Comparison of ENCODE assay signal across 1 worm cellular context in the genomic region with DNA sequence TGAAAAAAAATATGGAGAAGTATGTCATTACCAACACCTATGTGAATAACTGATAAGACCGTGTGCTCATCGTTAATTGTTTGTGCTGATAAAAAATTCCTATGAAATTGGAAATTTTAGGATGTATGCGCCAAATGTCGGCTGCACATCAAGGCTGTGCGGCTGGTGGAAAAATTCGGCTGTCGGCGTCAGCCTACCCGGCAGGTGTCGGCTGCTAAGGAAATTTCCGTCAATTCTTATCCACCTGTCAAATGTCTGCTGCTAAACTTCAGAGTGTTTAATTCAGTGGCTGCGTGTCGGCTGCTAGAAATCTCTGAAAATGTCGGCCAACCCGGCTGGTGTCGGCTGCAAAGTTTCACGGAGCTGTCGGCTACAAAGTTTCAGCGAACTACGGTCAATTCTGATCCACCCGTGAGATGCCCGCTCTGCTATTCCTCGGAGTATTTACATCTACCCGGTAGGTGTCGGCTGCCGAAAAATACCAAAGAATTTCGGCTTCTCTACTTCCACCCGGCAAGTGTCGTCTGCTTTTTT.
A peak's percentile ranks its signal among the peaks of the same experiment; 100 is the strongest.
TF ChIP-seq lines count a peak whose summit lies in the region.

A gene (minus strand): TSS at position 32 of the 534 bp plus-strand sequence.

TF ChIP-seq in whole organism, late embryonic, 69 proteins besides CTCF, POLR2A, EP300 and RAD21 (continued from another document):
- no peak for TF ChIP-seq ceh-2 (tag; optimal IDR thresholded peaks at IDR 0.05; lab: Kevin White, UChicago)
- TF ChIP-seq pax-1 (tag; optimal IDR thresholded peaks at IDR 0.05; lab: Kevin White, UChicago): no peak
- TF ChIP-seq tbx-2 (tag; optimal IDR thresholded peaks at IDR 0.05; lab: Kevin White, UChicago): no peak
- TF ChIP-seq unc-3 (GFP tag; conservative IDR thresholded peaks at IDR 0.05; lab: Robert Waterston, UW): no peak
- TF ChIP-seq unc-3 (tag; optimal IDR thresholded peaks at IDR 0.05; lab: Kevin White, UChicago): no peak
- no peak for TF ChIP-seq pqm-1 (tag; optimal IDR thresholded peaks at IDR 0.05; lab: Kevin White, UChicago)
- TF ChIP-seq che-1 (tag; optimal IDR thresholded peaks at IDR 0.05; lab: Kevin White, UChicago): no peak
- TF ChIP-seq hlh-30 (tag; optimal IDR thresholded peaks at IDR 0.05; lab: Kevin White, UChicago; ENCODE audit: insufficient read depth): no peak
- no peak for TF ChIP-seq madf-2 (tag; optimal IDR thresholded peaks at IDR 0.05; lab: Kevin White, UChicago)
- TF ChIP-seq lin-11 (tag; optimal IDR thresholded peaks at IDR 0.05; lab: Kevin White, UChicago): no peak
- TF ChIP-seq K09A11.1 (tag; optimal IDR thresholded peaks at IDR 0.05; lab: Kevin White, UChicago; ENCODE audit: insufficient read depth): no peak
- no peak for TF ChIP-seq pros-1 (tag; optimal IDR thresholded peaks at IDR 0.05; lab: Kevin White, UChicago)
- no peak for TF ChIP-seq fkh-6 (tag; optimal IDR thresholded peaks at IDR 0.05; lab: Kevin White, UChicago)
- no peak for TF ChIP-seq dmd-4 (tag; optimal IDR thresholded peaks at IDR 0.05; lab: Kevin White, UChicago; ENCODE audit: borderline replicate concordance)
- TF ChIP-seq pag-3 (tag; optimal IDR thresholded peaks at IDR 0.05; lab: Kevin White, UChicago; ENCODE audit: borderline replicate concordance): no peak
- no peak for TF ChIP-seq ttx-3 (tag; optimal IDR thresholded peaks at IDR 0.05; lab: Kevin White, UChicago)
- peak; percentile 13 for TF ChIP-seq tbx-7 (tag; optimal IDR thresholded peaks at IDR 0.05; lab: Kevin White, UChicago)
- peak; percentile 40 for TF ChIP-seq rnt-1 (tag; optimal IDR thresholded peaks at IDR 0.05; lab: Kevin White, UChicago)
- no peak for TF ChIP-seq hlh-6 (tag; optimal IDR thresholded peaks at IDR 0.05; lab: Kevin White, UChicago)
- no peak for TF ChIP-seq lim-6 (tag; optimal IDR thresholded peaks at IDR 0.05; lab: Kevin White, UChicago)
- TF ChIP-seq ceh-34 (tag; optimal IDR thresholded peaks at IDR 0.05; lab: Kevin White, UChicago): no peak
- no peak for TF ChIP-seq unc-86 (tag; optimal IDR thresholded peaks at IDR 0.05; lab: Kevin White, UChicago)
- no peak for TF ChIP-seq C08G9.2 (tag; optimal IDR thresholded peaks at IDR 0.05; lab: Kevin White, UChicago)
- TF ChIP-seq ets-4 (tag; optimal IDR thresholded peaks at IDR 0.05; lab: Kevin White, UChicago): no peak
- no peak for TF ChIP-seq K02D7.2 (tag; optimal IDR thresholded peaks at IDR 0.05; lab: Kevin White, UChicago)
- TF ChIP-seq hlh-13 (GFP tag; optimal IDR thresholded peaks at IDR 0.05; lab: Kevin White, UChicago): peak; percentile 32
- no peak for TF ChIP-seq ceh-18 (tag; optimal IDR thresholded peaks at IDR 0.05; lab: Kevin White, UChicago)
- TF ChIP-seq pha-2 (tag; optimal IDR thresholded peaks at IDR 0.05; lab: Kevin White, UChicago): no peak
- TF ChIP-seq fax-1 (tag; optimal IDR thresholded peaks at IDR 0.05; lab: Kevin White, UChicago): no peak
- TF ChIP-seq hlh-15 (tag; optimal IDR thresholded peaks at IDR 0.05; lab: Kevin White, UChicago): no peak
- peak; percentile 21 for TF ChIP-seq syd-9 (tag; optimal IDR thresholded peaks at IDR 0.05; lab: Kevin White, UChicago)
- no peak for TF ChIP-seq ceh-14 (tag; optimal IDR thresholded peaks at IDR 0.05; lab: Kevin White, UChicago)
- peak; percentile 66 for TF ChIP-seq elt-2 (tag; optimal IDR thresholded peaks at IDR 0.05; lab: Kevin White, UChicago)
- no peak for TF ChIP-seq ref-2 (tag; optimal IDR thresholded peaks at IDR 0.05; lab: Kevin White, UChicago)
- TF ChIP-seq ceh-19 (GFP tag; optimal IDR thresholded peaks at IDR 0.05; lab: Kevin White, UChicago): peak; percentile 65
- no peak for TF ChIP-seq gmeb-2 (tag; optimal IDR thresholded peaks at IDR 0.05; lab: Kevin White, UChicago)
